Fruit fly (Drosophila melanogaster): ENCODE results near the gene CG15337.

DNA sequence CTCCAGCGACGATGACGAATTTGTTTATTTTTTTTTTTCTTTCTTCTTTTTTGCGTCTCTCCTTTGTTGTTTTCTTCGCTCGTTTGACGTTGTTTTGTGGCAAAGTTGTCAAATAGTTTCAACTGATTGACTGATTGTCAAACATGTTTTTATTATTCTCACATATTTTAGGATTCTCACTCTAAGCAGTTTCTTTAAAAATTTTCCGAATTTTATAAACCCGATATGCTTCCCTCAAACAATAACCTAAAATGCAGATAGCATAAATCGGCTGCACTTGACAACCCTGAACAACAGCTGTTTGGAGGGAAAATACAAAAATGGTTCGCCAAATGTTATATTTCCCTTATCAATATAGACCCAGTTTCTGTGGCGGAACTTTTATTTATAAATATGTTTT, 16.3 kb upstream of the CG15337 start, which contains the start of gene CG17982:
- TF ChIP-seq CG8478 (optimal IDR thresholded peaks at IDR 0.05) (no peak), CTCF (optimal IDR thresholded peaks at IDR 0.05) (no peak)
